Worm (Caenorhabditis elegans) whole organism, young adult: ENCODE measurements around the gene W07B8.4.

Experiments used
- B0019.2 ChIP-seq: fragments of 200-800 bp; sonication (Bioruptor generic); conservative IDR thresholded peaks from 2 replicates; pipeline ENCODE4 v1.3.6; 2022; ENCODE audit warnings: missing genetic modification reagents, missing genetic modification characterization, missing compliant biosample characterization
- B0336.3 ChIP-seq: fragments of 200-800 bp; sonication (Bioruptor generic); IDR thresholded peaks from 2 replicates; pipeline ENCODE4 v1.3.6; 2022; ENCODE audit warnings: missing genetic modification characterization, missing compliant biosample characterization
- C06A6.2 ChIP-seq: fragments of 200-800 bp; sonication (Bioruptor generic); conservative IDR thresholded peaks from 2 replicates; pipeline ENCODE4 v1.3.6; 2022; ENCODE audit warnings: missing genetic modification characterization, missing compliant biosample characterization
- F10E7.11 ChIP-seq: sonication (generic microtip); optimal IDR thresholded peaks from 2 replicates; lab custom pipeline; 2017; ENCODE audit warnings: mild to moderate bottlenecking, missing genetic modification characterization, moderate library complexity, missing compliant biosample characterization
- F22D6.2 ChIP-seq: sonication (generic microtip); optimal IDR thresholded peaks from 2 replicates; lab custom pipeline; 2016; ENCODE audit warnings: mild to moderate bottlenecking, missing genetic modification characterization, missing compliant biosample characterization
- F33H1.4 ChIP-seq: fragments of 200-800 bp; sonication (Bioruptor generic); IDR thresholded peaks from 2 replicates; pipeline ENCODE4 v1.3.6; 2022; ENCODE audit warnings: missing genetic modification reagents, missing genetic modification characterization, missing compliant biosample characterization
- F37B4.10 ChIP-seq: fragments of 200-800 bp; sonication (Bioruptor generic); IDR thresholded peaks from 2 replicates; pipeline ENCODE4 v1.3.6; 2022; ENCODE audit warnings: missing genetic modification characterization, missing compliant biosample characterization
- F49E8.2 ChIP-seq: sonication (generic microtip); optimal IDR thresholded peaks from 3 replicates; lab custom pipeline; 2017; ENCODE audit warnings: missing genetic modification characterization, mild to moderate bottlenecking, missing compliant biosample characterization, antibody characterized with exemption, moderate library complexity; ENCODE audit not compliant: insufficient read depth
- F52B5.7 ChIP-seq: sonication (generic microtip); optimal IDR thresholded peaks from 2 replicates; lab custom pipeline; 2016; ENCODE audit warnings: mild to moderate bottlenecking, missing genetic modification characterization, missing compliant biosample characterization
- F57C9.4 ChIP-seq: sonication (generic microtip); optimal IDR thresholded peaks from 2 replicates; lab custom pipeline; 2017; ENCODE audit warnings: mild to moderate bottlenecking, missing genetic modification characterization, missing compliant biosample characterization
- T07F8.4 ChIP-seq: sonication (generic microtip); optimal IDR thresholded peaks from 2 replicates; lab custom pipeline; 2016; ENCODE audit warnings: mild to moderate bottlenecking, missing genetic modification characterization, moderate library complexity, missing compliant biosample characterization
- T26A5.8 ChIP-seq: sonication (generic microtip); optimal IDR thresholded peaks from 2 replicates; lab custom pipeline; 2016; ENCODE audit warnings: missing genetic modification characterization, missing compliant biosample characterization
- Y56A3A.18 ChIP-seq: fragments of 200-800 bp; sonication (Bioruptor generic); IDR thresholded peaks from 2 replicates; pipeline ENCODE4 v1.3.6; 2022; ENCODE audit warnings: missing genetic modification reagents, missing genetic modification characterization, missing compliant biosample characterization
- Y67H2A.10 ChIP-seq: fragments of 200-800 bp; sonication (Bioruptor generic); conservative IDR thresholded peaks from 2 replicates; pipeline ENCODE4 v1.3.6; 2022; ENCODE audit warnings: missing genetic modification reagents, missing genetic modification characterization, missing compliant biosample characterization
- Y79H2A.3 ChIP-seq: fragments of 200-800 bp; sonication (Bioruptor generic); conservative IDR thresholded peaks from 2 replicates; pipeline ENCODE4 v1.3.6; 2022; ENCODE audit warnings: missing genetic modification reagents, missing genetic modification characterization, missing compliant biosample characterization
- ama-1 ChIP-seq, 3 experiments: fragments of 150-350 bp in 1 of 3; sonication (generic microtip) in 2 of 3; optimal IDR thresholded peaks; 2 replicates each; lab custom pipeline; 2014 to 2018; ENCODE audit warnings: missing biosample characterization in 2 of 3, missing genetic modification characterization in 2 of 3, missing genetic modification reagents in 2 of 3
- attf-3 ChIP-seq: fragments of 200-800 bp; sonication (Bioruptor generic); conservative IDR thresholded peaks from 2 replicates; pipeline ENCODE4 v1.3.6; 2022; ENCODE audit warnings: missing genetic modification reagents, missing genetic modification characterization, missing compliant biosample characterization
- attf-5 ChIP-seq: fragments of 200-800 bp; sonication (Bioruptor generic); optimal IDR thresholded peaks from 2 replicates; lab custom pipeline; 2018; ENCODE audit warnings: mild to moderate bottlenecking, missing genetic modification characterization, missing compliant biosample characterization
- ccch-3 ChIP-seq: fragments of 200-800 bp; sonication (Bioruptor generic); optimal IDR thresholded peaks from 2 replicates; lab custom pipeline; 2018; ENCODE audit warnings: mild to moderate bottlenecking, missing genetic modification characterization, missing compliant biosample characterization
- ceh-91 ChIP-seq: fragments of 200-800 bp; sonication (Bioruptor generic); IDR thresholded peaks from 2 replicates; pipeline ENCODE4 v1.3.6; 2022; ENCODE audit warnings: missing genetic modification reagents, missing genetic modification characterization, missing compliant biosample characterization
- die-1 ChIP-seq: sonication (generic microtip); optimal IDR thresholded peaks from 2 replicates; lab custom pipeline; 2016; ENCODE audit warnings: missing genotype, mild to moderate bottlenecking, missing genetic modification characterization, missing compliant biosample characterization
- dpff-1 ChIP-seq: sonication (generic microtip); optimal IDR thresholded peaks from 2 replicates; lab custom pipeline; 2017; ENCODE audit warnings: mild to moderate bottlenecking, missing genetic modification characterization, missing compliant biosample characterization
- egl-18 ChIP-seq: fragments of 200-800 bp; sonication (Bioruptor generic); IDR thresholded peaks from 2 replicates; pipeline ENCODE4 v1.3.6; 2022; ENCODE audit warnings: missing genetic modification reagents, missing genetic modification characterization, missing compliant biosample characterization
- egl-44 ChIP-seq: fragments of 200-800 bp; sonication (Bioruptor generic); IDR thresholded peaks from 2 replicates; pipeline ENCODE4 v1.3.6; 2022; ENCODE audit warnings: missing genetic modification reagents, missing genetic modification characterization, missing compliant biosample characterization
- ekl-4 ChIP-seq: fragments of 200-800 bp; sonication (Bioruptor generic); IDR thresholded peaks from 2 replicates; pipeline ENCODE4 v1.3.6; 2022; ENCODE audit warnings: missing genetic modification reagents, missing genetic modification characterization, missing compliant biosample characterization
- hrde-1 ChIP-seq: sonication (generic microtip); optimal IDR thresholded peaks from 2 replicates; lab custom pipeline; 2016; ENCODE audit warnings: missing genetic modification characterization, mild to moderate bottlenecking, missing compliant biosample characterization, moderate library complexity, missing genotype, missing genetic modification reagents, borderline replicate concordance
- let-526 ChIP-seq: fragments of 200-800 bp; sonication (Bioruptor generic); IDR thresholded peaks from 2 replicates; pipeline ENCODE4 v1.3.6; 2022; ENCODE audit warnings: missing genetic modification reagents, missing genetic modification characterization, missing compliant biosample characterization
- lin-26 ChIP-seq: fragments of 200-800 bp; sonication (Bioruptor generic); IDR thresholded peaks from 2 replicates; pipeline ENCODE4 v1.3.6; 2022; ENCODE audit warnings: missing genetic modification reagents, missing genetic modification characterization, missing compliant biosample characterization
- lsy-27 ChIP-seq: sonication (generic microtip); optimal IDR thresholded peaks from 2 replicates; lab custom pipeline; 2017; ENCODE audit warnings: missing genetic modification characterization, mild to moderate bottlenecking, missing compliant biosample characterization, antibody characterized with exemption, missing genotype, borderline replicate concordance; ENCODE audit not compliant: insufficient read depth
- madf-8 ChIP-seq: fragments of 200-800 bp; sonication (Bioruptor generic); conservative IDR thresholded peaks from 2 replicates; pipeline ENCODE4 v1.3.6; 2022; ENCODE audit warnings: missing genetic modification reagents, missing genetic modification characterization, missing compliant biosample characterization
- mes-4 ChIP-seq: sonication (generic microtip); optimal IDR thresholded peaks from 2 replicates; lab custom pipeline; 2016; ENCODE audit warnings: missing genotype, missing genetic modification characterization, missing compliant biosample characterization
- mxl-1 ChIP-seq: sonication (generic microtip); optimal IDR thresholded peaks from 2 replicates; lab custom pipeline; 2016; ENCODE audit warnings: missing genetic modification characterization, missing compliant biosample characterization
- nfya-2 ChIP-seq: fragments of 200-800 bp; sonication (Bioruptor generic); IDR thresholded peaks from 2 replicates; pipeline ENCODE4 v1.3.6; 2022; ENCODE audit warnings: missing genetic modification reagents, missing genetic modification characterization, missing compliant biosample characterization
- nfyb-1 ChIP-seq: fragments of 200-800 bp; sonication (Bioruptor generic); IDR thresholded peaks from 2 replicates; pipeline ENCODE4 v1.3.6; 2022; ENCODE audit warnings: missing genetic modification reagents, missing genetic modification characterization, missing compliant biosample characterization
- nhr-27 ChIP-seq: fragments of 200-800 bp; sonication (Bioruptor generic); optimal IDR thresholded peaks from 2 replicates; lab custom pipeline; 2018; ENCODE audit warnings: mild to moderate bottlenecking, missing genetic modification characterization, moderate library complexity, missing compliant biosample characterization
- rcor-1 ChIP-seq: fragments of 200-800 bp; sonication (Bioruptor generic); IDR thresholded peaks from 2 replicates; pipeline ENCODE4 v1.3.6; 2022; ENCODE audit warnings: missing genetic modification reagents, missing genetic modification characterization, missing compliant biosample characterization
- repo-1 ChIP-seq: sonication (generic microtip); optimal IDR thresholded peaks from 2 replicates; lab custom pipeline; 2017; ENCODE audit warnings: mild to moderate bottlenecking, missing genetic modification characterization, missing compliant biosample characterization
- sdz-38 ChIP-seq: sonication (generic microtip); optimal IDR thresholded peaks from 2 replicates; lab custom pipeline; 2016; ENCODE audit warnings: missing genotype, missing genetic modification characterization, missing compliant biosample characterization
- snpc-1.3 ChIP-seq: sonication (generic microtip); optimal IDR thresholded peaks from 2 replicates; lab custom pipeline; 2017; ENCODE audit warnings: missing genetic modification characterization, mild to moderate bottlenecking, missing compliant biosample characterization, antibody characterized with exemption, moderate library complexity, missing genotype, missing genetic modification reagents; ENCODE audit not compliant: insufficient read depth
- snpc-3.4 ChIP-seq: sonication (generic microtip); optimal IDR thresholded peaks from 2 replicates; lab custom pipeline; 2017; ENCODE audit warnings: missing genetic modification characterization, mild to moderate bottlenecking, missing compliant biosample characterization, antibody characterized with exemption, moderate library complexity, missing genotype, missing genetic modification reagents
- tlf-1 ChIP-seq: fragments of 200-800 bp; sonication (Bioruptor generic); optimal IDR thresholded peaks from 2 replicates; lab custom pipeline; 2018; ENCODE audit warnings: mild to moderate bottlenecking, missing genetic modification characterization, missing compliant biosample characterization
- unc-130 ChIP-seq: sonication (generic microtip); optimal IDR thresholded peaks from 2 replicates; lab custom pipeline; 2016; ENCODE audit warnings: missing genetic modification reagents, missing genetic modification characterization, missing compliant biosample characterization
- ztf-6 ChIP-seq: fragments of 200-800 bp; sonication (Bioruptor generic); IDR thresholded peaks from 2 replicates; pipeline ENCODE4 v1.3.6; 2022; ENCODE audit warnings: missing genetic modification reagents, missing genetic modification characterization, missing compliant biosample characterization

Gene W07B8.4

DNA sequence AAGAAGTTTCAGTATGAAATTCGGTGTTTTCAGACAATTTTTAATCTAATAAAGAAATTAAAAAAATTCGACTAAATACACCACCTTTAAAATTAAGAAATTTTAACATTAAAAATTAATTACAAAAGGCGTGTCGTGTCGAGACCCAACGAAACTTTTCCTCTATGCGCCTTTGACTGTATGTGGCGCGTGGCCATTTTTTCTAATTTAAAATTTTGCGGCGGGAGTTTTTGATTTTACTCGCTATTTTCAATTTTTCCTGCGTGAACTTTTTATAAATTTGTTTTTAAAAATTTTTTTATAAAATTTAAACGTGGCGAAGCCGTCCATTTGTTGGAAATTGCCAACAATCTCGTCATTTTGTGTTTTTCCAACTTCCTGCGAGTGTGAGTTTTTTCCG lies 21.0 kb upstream of the W07B8.4 start (continued):
- TF ChIP-seq die-1 (tag; lab: Kevin White, UChicago) (no peak), Y56A3A.18 (no peak), tlf-1 (GFP tag; lab: Kevin White, UChicago) (peak; percentile 65), Y79H2A.3 (no peak), F33H1.4 (GFP tag; lab: Robert Waterston, UW) (peak; percentile 95), lin-26 (GFP tag; lab: Robert Waterston, UW) (no peak), snpc-1.3 (tag; lab: Kevin White, UChicago) (peak; percentile 15), mes-4 (no peak), Y67H2A.10 (GFP tag; lab: Robert Waterston, UW) (no peak), F49E8.2 (tag; lab: Kevin White, UChicago) (no peak), dpff-1 (tag; lab: Kevin White, UChicago) (no peak), unc-130 (peak; percentile 43), F52B5.7 (tag; lab: Kevin White, UChicago) (no peak), F37B4.10 (no peak), mxl-1 (no peak), ceh-91 (GFP tag; lab: Robert Waterston, UW) (peak; percentile 86), sdz-38 (tag; lab: Kevin White, UChicago) (no peak), madf-8 (GFP tag; lab: Robert Waterston, UW) (peak; percentile 92), hrde-1 (tag; lab: Kevin White, UChicago) (no peak), T26A5.8 (no peak), lsy-27 (tag; lab: Kevin White, UChicago) (no peak), F57C9.4 (tag; lab: Kevin White, UChicago) (no peak), attf-3 (GFP tag; lab: Robert Waterston, UW) (no peak), ztf-6 (no peak), nfya-2 (no peak), egl-18 (GFP tag; lab: Robert Waterston, UW) (no peak), nhr-27 (no peak), let-526 (no peak), B0019.2 (GFP tag; lab: Robert Waterston, UW) (peak; percentile 46; the same call in 1 of the 2 replicates), ekl-4 (GFP tag; lab: Robert Waterston, UW) (0 out of 2 replicates have a peak, but pooled peaks have one; percentile 48), nfyb-1 (0 out of 2 replicates have a peak, but pooled peaks have one; percentile 17), C06A6.2 (GFP tag; lab: Robert Waterston, UW) (no peak), F10E7.11 (tag; lab: Kevin White, UChicago) (no peak), attf-5 (no peak), T07F8.4 (tag; lab: Kevin White, UChicago) (no peak), B0336.3 (GFP tag; lab: Robert Waterston, UW) (no peak; the same call in 1 of the 2 replicates), ccch-3 (GFP tag; lab: Kevin White, UChicago) (no peak), snpc-3.4 (tag; lab: Kevin White, UChicago) (peak; percentile 71)

- TF ChIP-seq repo-1 (tag; lab: Kevin White, UChicago) (no peak), F22D6.2 (tag; lab: Kevin White, UChicago) (no peak), ama-1 (optimal IDR thresholded peaks at IDR 0.05; lab: Kevin White, UChicago) (peak; percentile 50), ama-1 (GFP tag; optimal IDR thresholded peaks at IDR 0.05; lab: Kevin White, UChicago) (no peak), rcor-1 (GFP tag; lab: Robert Waterston, UW) (no peak), egl-44 (GFP tag; lab: Robert Waterston, UW) (0 out of 2 replicates have a peak, but pooled peaks have one; percentile 31)
Measured at ce11 chrV:1151830-1152229, 20.1 kb upstream of the W07B8.4 start.
